Fruit fly (Drosophila melanogaster): Measurements from ENCODE around the gene Krn.

dm6 chr3L:17637809-17638208 is 16.3 kb downstream of the Krn start:
- TF ChIP-seq caup (GFP tag; optimal IDR thresholded peaks at IDR 0.05; ENCODE audit: severe bottlenecking) (no peak), mld (GFP tag; IDR thresholded peaks at IDR 0.05; ENCODE audit: partially characterized antibody) (no peak), dan (GFP tag; IDR thresholded peaks at IDR 0.05) (no peak), gcm (GFP tag; optimal IDR thresholded peaks at IDR 0.05) (no peak), lbe (GFP tag; optimal IDR thresholded peaks at IDR 0.05) (no peak), br (optimal IDR thresholded peaks at IDR 0.05) (no peak), fd3F (GFP tag; optimal IDR thresholded peaks at IDR 0.05) (no peak), nmo (GFP tag; optimal IDR thresholded peaks at IDR 0.05) (no peak), ewg (GFP tag; optimal IDR thresholded peaks at IDR 0.05) (no peak), CG7963 (GFP tag; IDR thresholded peaks at IDR 0.05; ENCODE audit: partially characterized antibody) (no peak), NC2α (GFP tag; optimal IDR thresholded peaks at IDR 0.05) (no peak), psq (GFP tag; optimal IDR thresholded peaks at IDR 0.05) (no peak), CG17829 (tag; optimal IDR thresholded peaks at IDR 0.05) (no peak), CG18764 (GFP tag; optimal IDR thresholded peaks at IDR 0.05) (no peak)

Data from whole organism, embryonic.